Worm (Caenorhabditis elegans) whole organism, late embryonic: ENCODE results near the gene lips-13.

Experiments
- C08G9.2 ChIP-seq: sonication (generic microtip); optimal IDR thresholded peaks from 2 replicates; lab custom pipeline; 2016; ENCODE audit warnings: mild to moderate bottlenecking, missing genetic modification characterization, moderate library complexity, missing compliant biosample characterization
- K02D7.2 ChIP-seq: sonication (generic microtip); optimal IDR thresholded peaks from 2 replicates; lab custom pipeline; 2017; ENCODE audit warnings: mild to moderate bottlenecking, missing genetic modification characterization, missing compliant biosample characterization
- ama-1 ChIP-seq: fragments of 150-350 bp; optimal IDR thresholded peaks from 2 replicates; lab custom pipeline; 2014
- ceh-19 ChIP-seq: fragments of 200-800 bp; sonication (Bioruptor generic); optimal IDR thresholded peaks from 2 replicates; lab custom pipeline; 2018; ENCODE audit warnings: mild to moderate bottlenecking, missing genetic modification characterization, missing compliant biosample characterization
- ceh-22 ChIP-seq: sonication (generic microtip); optimal IDR thresholded peaks from 2 replicates; lab custom pipeline; 2017; ENCODE audit warnings: missing biosample characterization, missing genetic modification characterization
- ceh-24 ChIP-seq: sonication (generic microtip); optimal IDR thresholded peaks from 2 replicates; lab custom pipeline; 2016; ENCODE audit warnings: mild to moderate bottlenecking, missing genetic modification characterization, missing compliant biosample characterization
- ceh-31 ChIP-seq: sonication (generic microtip); optimal IDR thresholded peaks from 2 replicates; lab custom pipeline; 2016; ENCODE audit warnings: missing genetic modification characterization, missing compliant biosample characterization
- ceh-45 ChIP-seq: fragments of 200-800 bp; sonication (Bioruptor generic); IDR thresholded peaks from 2 replicates; pipeline ENCODE4 v1.3.6; 2022; ENCODE audit warnings: missing genetic modification reagents, missing genetic modification characterization, missing compliant biosample characterization
- ceh-48 ChIP-seq: sonication (generic microtip); optimal IDR thresholded peaks from 2 replicates; lab custom pipeline; 2016; ENCODE audit warnings: missing genetic modification characterization, inconsistent platforms, missing compliant biosample characterization
- dve-1 ChIP-seq: sonication (generic microtip); optimal IDR thresholded peaks from 2 replicates; lab custom pipeline; 2017; ENCODE audit warnings: antibody characterized with exemption, mild to moderate bottlenecking, missing genetic modification characterization, missing compliant biosample characterization
- elt-2 ChIP-seq: sonication (generic microtip); optimal IDR thresholded peaks from 2 replicates; lab custom pipeline; 2016; ENCODE audit warnings: missing genetic modification reagents, missing genetic modification characterization, missing compliant biosample characterization
- ets-4 ChIP-seq: sonication (generic microtip); optimal IDR thresholded peaks from 2 replicates; lab custom pipeline; 2016; ENCODE audit warnings: missing genetic modification characterization, missing compliant biosample characterization
- fkh-10 ChIP-seq: fragments of 150-350 bp; optimal IDR thresholded peaks from 2 replicates; lab custom pipeline; 2014; ENCODE audit warnings: missing biosample characterization, missing genetic modification reagents, missing genetic modification characterization
- fkh-6 ChIP-seq: sonication (generic microtip); optimal IDR thresholded peaks from 2 replicates; lab custom pipeline; 2016; ENCODE audit warnings: missing genetic modification characterization, missing compliant biosample characterization
- hlh-13 ChIP-seq: fragments of 200-800 bp; sonication (Bioruptor generic); optimal IDR thresholded peaks from 2 replicates; lab custom pipeline; 2018; ENCODE audit warnings: mild to moderate bottlenecking, missing genetic modification characterization, missing compliant biosample characterization
- hlh-15 ChIP-seq: sonication (generic microtip); optimal IDR thresholded peaks from 2 replicates; lab custom pipeline; 2016; ENCODE audit warnings: missing genetic modification characterization, missing compliant biosample characterization
- hlh-30 ChIP-seq: sonication (generic microtip); optimal IDR thresholded peaks from 2 replicates; lab custom pipeline; 2017; ENCODE audit warnings: antibody characterized with exemption, missing genetic modification characterization, missing compliant biosample characterization; ENCODE audit not compliant: insufficient read depth
- hlh-6 ChIP-seq: sonication (generic microtip); optimal IDR thresholded peaks from 2 replicates; lab custom pipeline; 2016; ENCODE audit warnings: missing genotype, missing genetic modification characterization, missing compliant biosample characterization
- hlh-8 ChIP-seq: sonication (generic microtip); optimal IDR thresholded peaks from 2 replicates; lab custom pipeline; 2016; ENCODE audit warnings: missing genotype, missing genetic modification characterization, missing compliant biosample characterization
- lim-6 ChIP-seq: sonication (generic microtip); optimal IDR thresholded peaks from 2 replicates; lab custom pipeline; 2016; ENCODE audit warnings: missing genetic modification characterization, missing compliant biosample characterization
- lin-11 ChIP-seq: fragments of 200-800 bp; sonication (Bioruptor generic); optimal IDR thresholded peaks from 2 replicates; lab custom pipeline; 2018; ENCODE audit warnings: mild to moderate bottlenecking, missing genetic modification characterization, missing compliant biosample characterization
- madf-2 ChIP-seq: sonication (generic microtip); optimal IDR thresholded peaks from 2 replicates; lab custom pipeline; 2017; ENCODE audit warnings: missing genetic modification characterization, missing compliant biosample characterization
- mec-3 ChIP-seq: sonication (generic microtip); optimal IDR thresholded peaks from 2 replicates; lab custom pipeline; 2016; ENCODE audit warnings: borderline replicate concordance, missing genetic modification characterization, missing compliant biosample characterization
- nhr-232 ChIP-seq: sonication (generic microtip); optimal IDR thresholded peaks from 2 replicates; lab custom pipeline; 2016; ENCODE audit warnings: missing genetic modification characterization, missing compliant biosample characterization
- pax-1 ChIP-seq: fragments of 150-350 bp; optimal IDR thresholded peaks from 2 replicates; lab custom pipeline; 2014; ENCODE audit warnings: missing biosample characterization, missing genetic modification characterization
- pha-2 ChIP-seq: sonication (generic microtip); optimal IDR thresholded peaks from 2 replicates; lab custom pipeline; 2017; ENCODE audit warnings: mild to moderate bottlenecking, missing genetic modification characterization, missing compliant biosample characterization
- pha-4 ChIP-seq: fragments of 150-350 bp; optimal IDR thresholded peaks from 2 replicates; lab custom pipeline; 2018; ENCODE audit warnings: missing biosample characterization, missing genetic modification reagents, missing genetic modification characterization
- pros-1 ChIP-seq: fragments of 150-350 bp; optimal IDR thresholded peaks from 2 replicates; lab custom pipeline; 2014; ENCODE audit warnings: missing biosample characterization, missing genetic modification reagents, missing genetic modification characterization
- ref-2 ChIP-seq: sonication (generic microtip); optimal IDR thresholded peaks from 2 replicates; lab custom pipeline; 2016; ENCODE audit warnings: missing genetic modification characterization, missing compliant biosample characterization
- sox-2 ChIP-seq: fragments of 200-800 bp; sonication (Bioruptor generic); IDR thresholded peaks from 2 replicates; pipeline ENCODE4 v1.3.6; 2022; ENCODE audit warnings: missing genetic modification reagents, missing genetic modification characterization, missing compliant biosample characterization
- sox-4 ChIP-seq: sonication (generic microtip); optimal IDR thresholded peaks from 2 replicates; lab custom pipeline; 2017; ENCODE audit warnings: mild to moderate bottlenecking, missing genetic modification characterization, inconsistent platforms, missing compliant biosample characterization
- syd-9 ChIP-seq: sonication (generic microtip); optimal IDR thresholded peaks from 2 replicates; lab custom pipeline; 2016; ENCODE audit warnings: mild to moderate bottlenecking, missing genetic modification characterization, moderate library complexity, missing compliant biosample characterization
- tbx-2 ChIP-seq: sonication (generic microtip); optimal IDR thresholded peaks from 2 replicates; lab custom pipeline; 2016; ENCODE audit warnings: missing genetic modification characterization, missing compliant biosample characterization
- unc-3 ChIP-seq, 2 experiments: fragments of 200-800 bp in 1 of 2; sonication (Bioruptor generic) in 1 of 2; sonication (generic microtip) in 1 of 2; conservative IDR thresholded peaks in 1 of 2; optimal IDR thresholded peaks in 1 of 2; 2 replicates each; pipeline versions ENCODE4 v1.3.6 to Lab custom; 2016 to 2022; ENCODE audit warnings: missing compliant biosample characterization in 2 of 2, missing genetic modification characterization in 2 of 2, missing genetic modification reagents in 1 of 2
- unc-42 ChIP-seq: sonication (generic microtip); optimal IDR thresholded peaks from 2 replicates; lab custom pipeline; 2016; ENCODE audit warnings: missing genotype, missing genetic modification characterization, missing compliant biosample characterization
- unc-55 ChIP-seq: sonication (generic microtip); optimal IDR thresholded peaks from 2 replicates; lab custom pipeline; 2017; ENCODE audit warnings: missing biosample characterization, missing genetic modification reagents, missing genetic modification characterization
- unc-86 ChIP-seq: sonication (generic microtip); optimal IDR thresholded peaks from 2 replicates; lab custom pipeline; 2016; ENCODE audit warnings: missing genetic modification characterization, missing compliant biosample characterization
- ztf-16 ChIP-seq: sonication (generic microtip); optimal IDR thresholded peaks from 2 replicates; lab custom pipeline; 2017; ENCODE audit warnings: missing genetic modification characterization, missing compliant biosample characterization

lips-13 gene

ce11 chrII:1088527-1089230 lies 29.2 kb downstream of the lips-13 start:
- TF ChIP-seq dve-1 (tag; lab: Kevin White, UChicago): no peak
- no peak for TF ChIP-seq fkh-6 (tag; lab: Kevin White, UChicago)
- TF ChIP-seq unc-3 (GFP tag; conservative IDR thresholded peaks at IDR 0.05; lab: Robert Waterston, UW): no peak
- TF ChIP-seq unc-3 (tag; optimal IDR thresholded peaks at IDR 0.05; lab: Kevin White, UChicago): no peak
- no peak for TF ChIP-seq sox-4 (tag; lab: Kevin White, UChicago)
- TF ChIP-seq ref-2: no peak
- TF ChIP-seq ama-1 (lab: Kevin White, UChicago): no peak
- TF ChIP-seq lin-11 (tag; lab: Kevin White, UChicago): no peak
- TF ChIP-seq ceh-19 (GFP tag; lab: Kevin White, UChicago): no peak
- TF ChIP-seq pros-1 (tag; lab: Kevin White, UChicago): no peak
- no peak for TF ChIP-seq sox-2
- no peak for TF ChIP-seq hlh-6 (tag; lab: Kevin White, UChicago)
- TF ChIP-seq C08G9.2 (tag; lab: Kevin White, UChicago): no peak

ce11 chrII:1086479-1086878 lies 31.4 kb downstream of the lips-13 start:
- TF ChIP-seq unc-55 (GFP tag; lab: Kevin White, UChicago): no peak
- no peak for TF ChIP-seq ceh-48
- TF ChIP-seq hlh-15: no peak
- TF ChIP-seq ceh-24: no peak
- no peak for TF ChIP-seq ztf-16 (tag; lab: Kevin White, UChicago)
- no peak for TF ChIP-seq ceh-31 (tag; lab: Kevin White, UChicago)
- no peak for TF ChIP-seq madf-2 (tag; lab: Kevin White, UChicago)
- no peak for TF ChIP-seq unc-86 (tag; lab: Kevin White, UChicago)
- TF ChIP-seq elt-2: no peak
- TF ChIP-seq lim-6 (tag; lab: Kevin White, UChicago): no peak
- TF ChIP-seq fkh-10 (GFP tag; lab: Kevin White, UChicago): no peak
- TF ChIP-seq mec-3 (tag; lab: Kevin White, UChicago): no peak
- TF ChIP-seq syd-9 (tag; lab: Kevin White, UChicago): no peak
- no peak for TF ChIP-seq ceh-45 (GFP tag; lab: Robert Waterston, UW)
- no peak for TF ChIP-seq sox-4 (tag; lab: Kevin White, UChicago)
- no peak for TF ChIP-seq tbx-2 (tag; lab: Kevin White, UChicago)
- TF ChIP-seq K02D7.2: no peak
- TF ChIP-seq unc-42 (tag; lab: Kevin White, UChicago): no peak
- TF ChIP-seq, all 69 proteins: peak for 0

ce11 chrII:1085546-1085945 lies 32.3 kb downstream of the lips-13 start:
- TF ChIP-seq ztf-16 (tag; lab: Kevin White, UChicago) (no peak), pax-1 (tag; lab: Kevin White, UChicago) (no peak), syd-9 (tag; lab: Kevin White, UChicago) (no peak), hlh-8 (tag; lab: Kevin White, UChicago) (no peak), nhr-232 (tag; lab: Kevin White, UChicago) (no peak), elt-2 (no peak), ets-4 (tag; lab: Kevin White, UChicago) (no peak), pha-4 (tag; lab: Kevin White, UChicago) (no peak), ceh-45 (GFP tag; lab: Robert Waterston, UW) (no peak), hlh-13 (GFP tag; lab: Kevin White, UChicago) (no peak), hlh-30 (no peak), hlh-6 (tag; lab: Kevin White, UChicago) (no peak), C08G9.2 (tag; lab: Kevin White, UChicago) (no peak), pha-2 (tag; lab: Kevin White, UChicago) (no peak), unc-42 (tag; lab: Kevin White, UChicago) (no peak), ceh-22 (no peak), pros-1 (tag; lab: Kevin White, UChicago) (no peak)
